Worm (Caenorhabditis elegans) whole organism, midembryonic: ENCODE results near the gene egl-47.

Experiments
- tab-1 ChIP-seq: fragments of 200-800 bp; sonication (Bioruptor generic); IDR thresholded peaks from 2 replicates; pipeline ENCODE4 v1.3.6; 2022; ENCODE audit warnings: missing genetic modification characterization, missing compliant biosample characterization
- ztf-29 ChIP-seq: fragments of 200-800 bp; sonication (Bioruptor generic); IDR thresholded peaks from 2 replicates; pipeline ENCODE4 v1.3.6; 2022; ENCODE audit warnings: missing genetic modification reagents, missing genetic modification characterization, missing compliant biosample characterization

ce11 chrV:9930612-9931065 lies 31.3 kb downstream of the egl-47 start, which contains the start of the genes rmh-2 and suds-3:
- TF ChIP-seq tab-1 (GFP tag; lab: Robert Waterston, UW) (no peak), ztf-29 (GFP tag; lab: Robert Waterston, UW) (no peak)
